Fruit fly (Drosophila melanogaster) whole organism, embryonic: ENCODE measurements around the gene ND-39.

Source experiments
- ATbp ChIP-seq: fragments of 200-800 bp; sonication (Bioruptor generic); optimal IDR thresholded peaks from 2 replicates; lab custom pipeline; 2017; ENCODE audit warnings: missing biosample characterization, mild to moderate bottlenecking, missing genetic modification characterization, missing genetic modification reagents
- Atf-2 ChIP-seq: fragments of 200-800 bp; sonication (Bioruptor generic); optimal IDR thresholded peaks from 2 replicates; lab custom pipeline; 2016; ENCODE audit warnings: missing biosample characterization, missing genetic modification characterization
- Blimp-1 ChIP-seq: fragments of 200-800 bp; sonication (Bioruptor generic); optimal IDR thresholded peaks from 3 replicates; lab custom pipeline; 2018; ENCODE audit warnings: missing biosample characterization, missing genetic modification characterization, mild to moderate bottlenecking, moderate library complexity, missing genetic modification reagents
- CG11504 ChIP-seq: fragments of 200-800 bp; sonication (Bioruptor generic); optimal IDR thresholded peaks from 3 replicates; lab custom pipeline; 2019; ENCODE audit warnings: missing biosample characterization, mild to moderate bottlenecking, missing genetic modification characterization, moderate library complexity
- CG11560 ChIP-seq: fragments of 200-800 bp; sonication (Bioruptor generic); IDR thresholded peaks from 3 replicates; pipeline ENCODE4 v1.3.6; 2022; ENCODE audit warnings: missing biosample characterization, missing genetic modification characterization
- CG14667 ChIP-seq: fragments of 200-800 bp; sonication (Bioruptor generic); IDR thresholded peaks from 2 replicates; pipeline ENCODE4 v1.3.6; 2022; ENCODE audit warnings: missing biosample characterization, missing genetic modification characterization
- CG14710 ChIP-seq: fragments of 200-800 bp; sonication (Bioruptor generic); optimal IDR thresholded peaks from 3 replicates; lab custom pipeline; 2019; ENCODE audit warnings: missing biosample characterization, mild to moderate bottlenecking, missing genetic modification characterization, moderate library complexity
- CG16813 ChIP-seq: fragments of 200-800 bp; sonication (Bioruptor generic); IDR thresholded peaks from 3 replicates; pipeline ENCODE4 v1.3.6; 2022; ENCODE audit warnings: missing biosample characterization, missing genetic modification characterization; ENCODE audit not compliant: partially characterized antibody
- CG16815 ChIP-seq: fragments of 200-800 bp; sonication (Bioruptor generic); optimal IDR thresholded peaks from 3 replicates; lab custom pipeline; 2017; ENCODE audit warnings: missing biosample characterization, mild to moderate bottlenecking, missing genetic modification characterization
- CG18262 ChIP-seq: fragments of 200-800 bp; optimal IDR thresholded peaks from 3 replicates; lab custom pipeline; 2019; ENCODE audit warnings: missing biosample characterization, mild to moderate bottlenecking, missing genetic modification characterization, moderate library complexity
- CG18476 ChIP-seq: fragments of 200-800 bp; sonication (Bioruptor generic); optimal IDR thresholded peaks from 2 replicates; lab custom pipeline; 2016; ENCODE audit warnings: missing biosample characterization, mild to moderate bottlenecking, missing genetic modification characterization
- CG2199 ChIP-seq: fragments of 200-800 bp; sonication (Bioruptor generic); IDR thresholded peaks from 3 replicates; pipeline ENCODE4 v1.3.6; 2022; ENCODE audit warnings: missing biosample characterization, missing genetic modification characterization
- CG2712 ChIP-seq: fragments of 200-800 bp; optimal IDR thresholded peaks from 3 replicates; lab custom pipeline; 2019; ENCODE audit warnings: missing biosample characterization, mild to moderate bottlenecking, missing genetic modification characterization, moderate library complexity
- CG2875 ChIP-seq: fragments of 200-800 bp; sonication (Bioruptor generic); optimal IDR thresholded peaks from 2 replicates; lab custom pipeline; 2017; ENCODE audit warnings: missing biosample characterization, mild to moderate bottlenecking, missing genetic modification characterization, missing genetic modification reagents
- CG4404 ChIP-seq: fragments of 200-800 bp; sonication (Bioruptor generic); IDR thresholded peaks from 2 replicates; pipeline ENCODE4 v1.3.6; 2022; ENCODE audit warnings: missing biosample characterization, missing genetic modification characterization
- CG7372 ChIP-seq: fragments of 200-800 bp; sonication (Bioruptor generic); IDR thresholded peaks from 2 replicates; pipeline ENCODE4 v1.3.6; 2022; ENCODE audit warnings: missing biosample characterization, missing genetic modification characterization
- CG7839 ChIP-seq: fragments of 200-800 bp; sonication (Bioruptor generic); optimal IDR thresholded peaks from 3 replicates; lab custom pipeline; 2018; ENCODE audit warnings: missing biosample characterization, mild to moderate bottlenecking, missing genetic modification characterization, moderate library complexity
- CG8281 ChIP-seq: fragments of 200-800 bp; sonication (Bioruptor generic); optimal IDR thresholded peaks from 2 replicates; lab custom pipeline; 2018; ENCODE audit warnings: missing biosample characterization, mild to moderate bottlenecking, missing genetic modification characterization, moderate library complexity
- CG8388 ChIP-seq: fragments of 200-800 bp; sonication (Bioruptor generic); optimal IDR thresholded peaks from 2 replicates; lab custom pipeline; 2019; ENCODE audit warnings: missing biosample characterization, mild to moderate bottlenecking, missing genetic modification characterization, moderate library complexity
- Drgx ChIP-seq: fragments of 200-800 bp; sonication (Bioruptor generic); IDR thresholded peaks from 2 replicates; pipeline ENCODE4 v1.3.6; 2022; ENCODE audit warnings: missing biosample characterization, missing genetic modification characterization
- Fer2 ChIP-seq: fragments of 200-800 bp; sonication (Bioruptor generic); optimal IDR thresholded peaks from 2 replicates; lab custom pipeline; 2018; ENCODE audit warnings: missing biosample characterization, mild to moderate bottlenecking, missing genetic modification characterization, moderate library complexity
- HHEX ChIP-seq: fragments of 200-800 bp; sonication (Bioruptor generic); optimal IDR thresholded peaks from 3 replicates; lab custom pipeline; 2017; ENCODE audit warnings: missing biosample characterization, mild to moderate bottlenecking, missing genetic modification characterization, missing genetic modification reagents
- Med ChIP-seq: fragments of 200-800 bp; sonication (Bioruptor generic); peaks from one replicate; lab custom pipeline; 2016; ENCODE audit warnings: missing biosample characterization, missing genetic modification characterization, mild to moderate bottlenecking, inconsistent platforms, moderate library complexity
- Nf-YC ChIP-seq: fragments of 200-800 bp; optimal IDR thresholded peaks from 3 replicates; lab custom pipeline; 2019; ENCODE audit warnings: missing biosample characterization, mild to moderate bottlenecking, missing genetic modification characterization, moderate library complexity
- NfI ChIP-seq: fragments of 200-800 bp; sonication (Bioruptor generic); optimal IDR thresholded peaks from 3 replicates; lab custom pipeline; 2018; ENCODE audit warnings: missing biosample characterization, mild to moderate bottlenecking, missing genetic modification characterization, moderate library complexity
- Ptx1 ChIP-seq: fragments of 200-800 bp; sonication (Bioruptor generic); IDR thresholded peaks from 2 replicates; pipeline ENCODE4 v1.3.6; 2022; ENCODE audit warnings: missing biosample characterization, missing genetic modification characterization
- Spps ChIP-seq: fragments of 200-800 bp; sonication (Bioruptor generic); optimal IDR thresholded peaks from 2 replicates; lab custom pipeline; 2018; ENCODE audit warnings: missing biosample characterization, mild to moderate bottlenecking, missing genetic modification characterization
- Sry-δ ChIP-seq: fragments of 200-800 bp; sonication (Bioruptor generic); optimal IDR thresholded peaks from 2 replicates; lab custom pipeline; 2016; ENCODE audit warnings: missing biosample characterization, missing genetic modification characterization
- Taf1 ChIP-seq: fragments of 200-800 bp; sonication (Bioruptor generic); IDR thresholded peaks from 2 replicates; pipeline ENCODE4 v1.3.6; 2022; ENCODE audit warnings: missing biosample characterization, missing genetic modification characterization
- Trl ChIP-seq, 3 experiments: fragments of >200 bp in 2 of 3; fragments of 200-800 bp in 1 of 3; sonication (Bioruptor generic) in 1 of 3; optimal IDR thresholded peaks; 2 replicates in 1 of 3; 3 replicates in 2 of 3; lab custom pipeline; 2016 to 2017; ENCODE audit warnings: missing biosample characterization in 1 of 3, missing genetic modification characterization in 1 of 3
- ap ChIP-seq: fragments of 200-800 bp; sonication (Bioruptor generic); IDR thresholded peaks from 2 replicates; pipeline ENCODE4 v1.3.6; 2022; ENCODE audit warnings: missing biosample characterization, missing genetic modification characterization
- ara ChIP-seq: fragments of 200-800 bp; sonication (Bioruptor generic); IDR thresholded peaks from 2 replicates; pipeline ENCODE4 v1.3.6; 2022; ENCODE audit warnings: missing biosample characterization, missing genetic modification characterization
- bigmax ChIP-seq: fragments of 200-800 bp; sonication (Bioruptor generic); optimal IDR thresholded peaks from 2 replicates; lab custom pipeline; 2018; ENCODE audit warnings: missing biosample characterization, mild to moderate bottlenecking, missing genetic modification characterization
- cas ChIP-seq: fragments of 200-800 bp; sonication (Bioruptor generic); IDR thresholded peaks from 2 replicates; pipeline ENCODE4 v1.3.6; 2022; ENCODE audit warnings: missing biosample characterization, missing genetic modification characterization
- caup ChIP-seq: fragments of 200-800 bp; sonication (Bioruptor generic); optimal IDR thresholded peaks from 3 replicates; lab custom pipeline; 2017; ENCODE audit warnings: missing biosample characterization, mild to moderate bottlenecking, missing genetic modification characterization, moderate library complexity; ENCODE audit not compliant: severe bottlenecking
- crol ChIP-seq: fragments of 200-800 bp; sonication (Bioruptor generic); IDR thresholded peaks from 2 replicates; pipeline ENCODE4 v1.3.6; 2022; ENCODE audit warnings: missing biosample characterization, missing genetic modification characterization
- dmrt11E ChIP-seq: fragments of 200-800 bp; sonication (Bioruptor generic); optimal IDR thresholded peaks from 3 replicates; lab custom pipeline; 2018; ENCODE audit warnings: missing biosample characterization, mild to moderate bottlenecking, missing genetic modification characterization, moderate library complexity
- dmrt99B ChIP-seq: fragments of 200-800 bp; sonication (Bioruptor generic); optimal IDR thresholded peaks from 2 replicates; lab custom pipeline; 2018; ENCODE audit warnings: missing biosample characterization, mild to moderate bottlenecking, missing genetic modification characterization, moderate library complexity
- dpn ChIP-seq, 2 experiments: fragments of 200-800 bp; sonication (Bioruptor generic); optimal IDR thresholded peaks; 3 replicates each; lab custom pipeline; 2016; ENCODE audit warnings: missing biosample characterization in 2 of 2, missing genetic modification characterization in 2 of 2
- fd3F ChIP-seq: fragments of 200-800 bp; sonication (Bioruptor generic); optimal IDR thresholded peaks from 2 replicates; lab custom pipeline; 2018; ENCODE audit warnings: missing biosample characterization, mild to moderate bottlenecking, missing genetic modification characterization, moderate library complexity
- fd64A ChIP-seq: fragments of 200-800 bp; sonication (Bioruptor generic); optimal IDR thresholded peaks from 3 replicates; lab custom pipeline; 2018; ENCODE audit warnings: missing biosample characterization, mild to moderate bottlenecking, missing genetic modification characterization
- gsb-n ChIP-seq: fragments of 200-800 bp; sonication (Bioruptor generic); optimal IDR thresholded peaks from 3 replicates; lab custom pipeline; 2018; ENCODE audit warnings: missing biosample characterization, mild to moderate bottlenecking, missing genetic modification characterization
- lab ChIP-seq: fragments of 200-800 bp; sonication (Bioruptor generic); optimal IDR thresholded peaks from 3 replicates; lab custom pipeline; 2017; ENCODE audit warnings: missing biosample characterization, missing genetic modification characterization, mild to moderate bottlenecking, moderate library complexity, missing genetic modification reagents
- maf-S ChIP-seq: fragments of 200-800 bp; sonication (Bioruptor generic); optimal IDR thresholded peaks from 2 replicates; lab custom pipeline; 2016; ENCODE audit warnings: missing biosample characterization, missing genetic modification characterization
- nom ChIP-seq: fragments of 200-800 bp; sonication (Bioruptor generic); optimal IDR thresholded peaks from 2 replicates; lab custom pipeline; 2017; ENCODE audit warnings: missing biosample characterization, missing genetic modification characterization, mild to moderate bottlenecking, moderate library complexity, missing genetic modification reagents
- sd ChIP-seq: fragments of 200-800 bp; sonication (Bioruptor generic); optimal IDR thresholded peaks from 3 replicates; lab custom pipeline; 2018; ENCODE audit warnings: missing biosample characterization, mild to moderate bottlenecking, missing genetic modification characterization, moderate library complexity
- tgo ChIP-seq: fragments of 200-800 bp; sonication (Bioruptor generic); IDR thresholded peaks from 3 replicates; pipeline ENCODE4 v1.3.6; 2022; ENCODE audit warnings: missing biosample characterization, missing genetic modification characterization
- trem ChIP-seq: fragments of 200-800 bp; optimal IDR thresholded peaks from 3 replicates; lab custom pipeline; 2019; ENCODE audit warnings: missing biosample characterization, mild to moderate bottlenecking, missing genetic modification characterization, moderate library complexity
- tup ChIP-seq: fragments of 200-800 bp; sonication (Bioruptor generic); optimal IDR thresholded peaks from 2 replicates; lab custom pipeline; 2016; ENCODE audit warnings: missing biosample characterization, mild to moderate bottlenecking, missing genetic modification characterization, moderate library complexity
- vvl ChIP-seq: fragments of 200-800 bp; sonication (Bioruptor generic); IDR thresholded peaks from 2 replicates; pipeline ENCODE4 v1.3.6; 2022; ENCODE audit warnings: missing biosample characterization, missing genetic modification characterization

ND-39 gene

dm6 chr3L:20447337-20447736 lies 44.5 kb upstream of the ND-39 start (continued):
- TF ChIP-seq lab (GFP tag; lab: Kevin White, UChicago) (no peak), Sry-δ (GFP tag; lab: Kevin White, UChicago) (no peak), CG7839 (peak; percentile 32), tgo (GFP tag; lab: Robert Waterston, UW) (peak; percentile 30; the same call in 1 of the 3 replicates), CG14710 (peak; percentile 30), CG16813 (GFP tag; lab: Robert Waterston, UW) (0 out of 3 replicates have a peak, but pooled peaks have one; percentile 21), CG18262 (tag; lab: Kevin White, UChicago) (peak; percentile 42), crol (GFP tag; lab: Robert Waterston, UW) (no peak), CG14667 (GFP tag; lab: Robert Waterston, UW) (0 out of 2 replicates have a peak, but pooled peaks have one; percentile 11), dmrt99B (tag; lab: Kevin White, UChicago) (peak; percentile 50), bigmax (GFP tag; lab: Kevin White, UChicago) (no peak), CG11560 (tag; lab: Robert Waterston, UW) (0 out of 3 replicates have a peak, but pooled peaks have one; percentile 35), trem (tag; lab: Kevin White, UChicago) (peak; percentile 13), dmrt11E (tag; lab: Kevin White, UChicago) (peak; percentile 70), CG2875 (peak; percentile 9), CG7372 (GFP tag; lab: Robert Waterston, UW) (no peak), ara (GFP tag; lab: Robert Waterston, UW) (0 out of 2 replicates have a peak, but pooled peaks have one; percentile 23), sd (no peak), CG4404 (GFP tag; lab: Robert Waterston, UW) (0 out of 2 replicates have a peak, but pooled peaks have one; percentile 33), Ptx1 (GFP tag; lab: Robert Waterston, UW) (0 out of 2 replicates have a peak, but pooled peaks have one; percentile 23), CG8388 (GFP tag; lab: Kevin White, UChicago) (peak; percentile 35), gsb-n (tag; lab: Kevin White, UChicago) (peak; percentile 36), Atf-2 (GFP tag; lab: Kevin White, UChicago) (no peak), Taf1 (GFP tag; lab: Robert Waterston, UW) (no peak), CG2199 (GFP tag; lab: Robert Waterston, UW) (no peak), CG16815 (GFP tag; lab: Kevin White, UChicago) (peak; percentile 50), Drgx (GFP tag; lab: Robert Waterston, UW) (peak; percentile 48; the same call in 1 of the 2 replicates), Med (GFP tag; lab: Kevin White, UChicago) (peak; percentile 55), Spps (tag; lab: Kevin White, UChicago) (peak; percentile 34), maf-S (GFP tag; lab: Kevin White, UChicago) (no peak), Fer2 (tag; lab: Kevin White, UChicago) (no peak), dpn (GFP tag; optimal IDR thresholded peaks at IDR 0.05; lab: Kevin White, UChicago) (peak in 1 of 2 experiments; percentile 22), Blimp-1 (GFP tag; lab: Kevin White, UChicago) (peak; percentile 44), ap (GFP tag; lab: Robert Waterston, UW) (no peak), CG2712 (tag; lab: Kevin White, UChicago) (peak; percentile 50), CG18476 (peak; percentile 3), CG8281 (tag; lab: Kevin White, UChicago) (no peak), vvl (GFP tag; lab: Robert Waterston, UW) (peak; percentile 38; the same call in 1 of the 2 replicates)

dm6 chr3L:20447957-20448356 lies 43.9 kb upstream of the ND-39 start:
- peak; percentile 52 for TF ChIP-seq ATbp (GFP tag; lab: Kevin White, UChicago)
- peak; percentile 71 for TF ChIP-seq caup (GFP tag; lab: Kevin White, UChicago)
- peak; percentile 37 for TF ChIP-seq nom (GFP tag; lab: Kevin White, UChicago)
- peak; percentile 1 for TF ChIP-seq fd64A (GFP tag; lab: Kevin White, UChicago)
- no peak for TF ChIP-seq Nf-YC
- TF ChIP-seq cas (GFP tag; lab: Robert Waterston, UW) = no peak
- TF ChIP-seq CG11504 (tag; lab: Kevin White, UChicago) = peak; percentile 17
- TF ChIP-seq Trl (optimal IDR thresholded peaks at IDR 0.05; lab: Kevin White, UChicago) = no peak
- TF ChIP-seq Trl (GFP tag; optimal IDR thresholded peaks at IDR 0.05; lab: Kevin White, UChicago) = no peak
- peak; percentile 52 for TF ChIP-seq HHEX (GFP tag; lab: Kevin White, UChicago)
- no peak for TF ChIP-seq tup
- TF ChIP-seq NfI (GFP tag; lab: Kevin White, UChicago) = peak; percentile 45
- TF ChIP-seq fd3F (GFP tag; lab: Kevin White, UChicago) = peak; percentile 61
